Fruit fly (Drosophila melanogaster) whole organism, embryonic: ENCODE results near the gene Npc2g.

Experiments
- B-H2 ChIP-seq: fragments of 200-800 bp; sonication (Bioruptor generic); optimal IDR thresholded peaks from 2 replicates; lab custom pipeline; 2018; ENCODE audit warnings: missing biosample characterization, mild to moderate bottlenecking, missing genetic modification characterization
- BEAF-32 ChIP-seq: fragments of 200-800 bp; sonication (Bioruptor generic); optimal IDR thresholded peaks from 3 replicates; lab custom pipeline; 2017; ENCODE audit warnings: missing biosample characterization, missing genetic modification characterization, mild to moderate bottlenecking, moderate library complexity, missing genetic modification reagents
- CG10209 ChIP-seq: fragments of 200-800 bp; sonication (Bioruptor generic); optimal IDR thresholded peaks from 3 replicates; lab custom pipeline; 2017; ENCODE audit warnings: missing biosample characterization, mild to moderate bottlenecking, missing genetic modification characterization, missing genetic modification reagents
- CG10267 ChIP-seq: fragments of 200-800 bp; sonication (Bioruptor generic); optimal IDR thresholded peaks from 2 replicates; lab custom pipeline; 2018; ENCODE audit warnings: missing biosample characterization, mild to moderate bottlenecking, missing genetic modification characterization, moderate library complexity
- CG10366 ChIP-seq: fragments of 200-800 bp; sonication (Bioruptor generic); IDR thresholded peaks from 2 replicates; pipeline ENCODE4 v1.3.6; 2022; ENCODE audit warnings: missing biosample characterization, missing genetic modification characterization
- CG10462 ChIP-seq: fragments of 200-800 bp; sonication (Bioruptor generic); optimal IDR thresholded peaks from 2 replicates; lab custom pipeline; 2016; ENCODE audit warnings: missing biosample characterization, missing genetic modification characterization
- CG10543 ChIP-seq: fragments of 200-800 bp; sonication (Bioruptor generic); optimal IDR thresholded peaks from 3 replicates; lab custom pipeline; 2017; ENCODE audit warnings: missing biosample characterization, mild to moderate bottlenecking, missing genetic modification characterization, moderate library complexity
- CG10959 ChIP-seq: fragments of 200-800 bp; sonication (Bioruptor generic); IDR thresholded peaks from 2 replicates; pipeline ENCODE4 v1.3.6; 2022; ENCODE audit warnings: missing biosample characterization, missing genetic modification characterization
- CG12155 ChIP-seq: fragments of 200-800 bp; sonication (Bioruptor generic); optimal IDR thresholded peaks from 3 replicates; lab custom pipeline; 2016; ENCODE audit warnings: missing biosample characterization, missing genetic modification characterization
- CG12236 ChIP-seq: fragments of 200-800 bp; sonication (Bioruptor generic); optimal IDR thresholded peaks from 2 replicates; lab custom pipeline; 2016; ENCODE audit warnings: missing biosample characterization, missing genetic modification characterization
- CG12299 ChIP-seq: fragments of 200-800 bp; sonication (Bioruptor generic); optimal IDR thresholded peaks from 2 replicates; lab custom pipeline; 2018; ENCODE audit warnings: missing biosample characterization, mild to moderate bottlenecking, missing genetic modification characterization
- CG12744 ChIP-seq: fragments of 200-800 bp; sonication (Bioruptor generic); optimal IDR thresholded peaks from 2 replicates; lab custom pipeline; 2016; ENCODE audit warnings: missing biosample characterization, missing genetic modification characterization
- CG15601 ChIP-seq: fragments of 200-800 bp; sonication (Bioruptor generic); optimal IDR thresholded peaks from 3 replicates; lab custom pipeline; 2019; ENCODE audit warnings: missing biosample characterization, mild to moderate bottlenecking, missing genetic modification characterization, moderate library complexity
- CG15696 ChIP-seq: fragments of 200-800 bp; sonication (Bioruptor generic); optimal IDR thresholded peaks from 2 replicates; lab custom pipeline; 2019; ENCODE audit warnings: missing biosample characterization, mild to moderate bottlenecking, missing genetic modification characterization, moderate library complexity
- CG16779 ChIP-seq: fragments of 200-800 bp; sonication (Bioruptor generic); IDR thresholded peaks from 2 replicates; pipeline ENCODE4 v1.3.6; 2022; ENCODE audit warnings: missing biosample characterization, missing genetic modification characterization
- CG17186 ChIP-seq: fragments of 200-800 bp; sonication (Bioruptor generic); optimal IDR thresholded peaks from 3 replicates; lab custom pipeline; 2017; ENCODE audit warnings: missing biosample characterization, missing genetic modification reagents, missing genetic modification characterization
- CG42726 ChIP-seq: fragments of 200-800 bp; sonication (Bioruptor generic); IDR thresholded peaks from 2 replicates; pipeline ENCODE4 v1.3.6; 2022; ENCODE audit warnings: missing biosample characterization, missing genetic modification characterization; ENCODE audit not compliant: partially characterized antibody
- CG4328 ChIP-seq: fragments of 200-800 bp; sonication (Bioruptor generic); optimal IDR thresholded peaks from 3 replicates; lab custom pipeline; 2017; ENCODE audit warnings: missing biosample characterization, missing genetic modification reagents, missing genetic modification characterization
- CG6654 ChIP-seq: fragments of 200-800 bp; sonication (Bioruptor generic); optimal IDR thresholded peaks from 2 replicates; lab custom pipeline; 2017; ENCODE audit warnings: missing biosample characterization, mild to moderate bottlenecking, missing genetic modification characterization
- CG7271 ChIP-seq: fragments of 200-800 bp; sonication (Bioruptor generic); optimal IDR thresholded peaks from 2 replicates; lab custom pipeline; 2018; ENCODE audit warnings: missing biosample characterization, mild to moderate bottlenecking, missing genetic modification characterization, moderate library complexity
- CG8924 ChIP-seq: fragments of 200-800 bp; optimal IDR thresholded peaks from 3 replicates; lab custom pipeline; 2019; ENCODE audit warnings: missing biosample characterization, mild to moderate bottlenecking, missing genetic modification characterization, moderate library complexity
- CG9609 ChIP-seq: fragments of 200-800 bp; sonication (Bioruptor generic); optimal IDR thresholded peaks from 3 replicates; lab custom pipeline; 2016; ENCODE audit warnings: missing biosample characterization, missing genetic modification characterization
- CTCF ChIP-seq: fragments of 200-800 bp; sonication (Bioruptor generic); optimal IDR thresholded peaks from 2 replicates; lab custom pipeline; 2017; ENCODE audit warnings: missing biosample characterization, mild to moderate bottlenecking, missing genetic modification characterization, moderate library complexity
- CkIIα-i1 ChIP-seq: fragments of 200-800 bp; sonication (Bioruptor generic); IDR thresholded peaks from 2 replicates; pipeline ENCODE4 v1.3.6; 2022; ENCODE audit warnings: missing biosample characterization, missing genetic modification characterization
- Dbx ChIP-seq: fragments of 200-800 bp; sonication (Bioruptor generic); IDR thresholded peaks from 3 replicates; pipeline ENCODE4 v1.3.6; 2022; ENCODE audit warnings: missing biosample characterization, missing genetic modification characterization
- Eip74EF ChIP-seq, 2 experiments: fragments of 200-800 bp in 1 of 2; fragments of >200 bp in 1 of 2; sonication (Bioruptor generic) in 1 of 2; optimal IDR thresholded peaks; 2 replicates each; lab custom pipeline; 2017 to 2019; ENCODE audit warnings: missing biosample characterization in 2 of 2, missing genetic modification characterization in 2 of 2, mild to moderate bottlenecking in 1 of 2, moderate library complexity in 1 of 2
- PHDP ChIP-seq: fragments of 200-800 bp; sonication (Bioruptor generic); optimal IDR thresholded peaks from 3 replicates; lab custom pipeline; 2018; ENCODE audit warnings: missing biosample characterization, mild to moderate bottlenecking, missing genetic modification characterization, moderate library complexity
- Rx ChIP-seq: fragments of 200-800 bp; sonication (Bioruptor generic); IDR thresholded peaks from 2 replicates; pipeline ENCODE4 v1.3.6; 2022; ENCODE audit warnings: missing biosample characterization, missing genetic modification characterization
- Sox102F ChIP-seq: fragments of 200-800 bp; sonication (Bioruptor generic); optimal IDR thresholded peaks from 2 replicates; lab custom pipeline; 2018; ENCODE audit warnings: missing biosample characterization, mild to moderate bottlenecking, missing genetic modification characterization, moderate library complexity
- Sry-β ChIP-seq: fragments of 200-800 bp; sonication (Bioruptor generic); optimal IDR thresholded peaks from 2 replicates; lab custom pipeline; 2018; ENCODE audit warnings: missing biosample characterization, mild to moderate bottlenecking, missing genetic modification characterization, moderate library complexity
- abd-A ChIP-seq: fragments of 200-800 bp; sonication (Bioruptor generic); optimal IDR thresholded peaks from 3 replicates; lab custom pipeline; 2019; ENCODE audit warnings: missing biosample characterization, mild to moderate bottlenecking, missing genetic modification characterization, moderate library complexity
- ase ChIP-seq: fragments of 200-800 bp; sonication (Bioruptor generic); IDR thresholded peaks from 3 replicates; pipeline ENCODE4 v1.3.6; 2022; ENCODE audit warnings: missing biosample characterization, missing genetic modification characterization
- bowl ChIP-seq: fragments of 200-800 bp; sonication (Bioruptor generic); IDR thresholded peaks from 2 replicates; pipeline ENCODE4 v1.3.6; 2022; ENCODE audit warnings: missing biosample characterization, missing genetic modification characterization
- br ChIP-seq: fragments of >200 bp; optimal IDR thresholded peaks from 2 replicates; lab custom pipeline; 2017
- cad ChIP-seq: fragments of >200 bp; optimal IDR thresholded peaks from 2 replicates; lab custom pipeline; 2017; ENCODE audit warnings: missing biosample characterization, missing genetic modification characterization
- ewg ChIP-seq: fragments of 200-800 bp; sonication (Bioruptor generic); optimal IDR thresholded peaks from 3 replicates; lab custom pipeline; 2017; ENCODE audit warnings: mild to moderate bottlenecking, missing biosample characterization, missing genetic modification reagents, missing genetic modification characterization
- fd102C ChIP-seq: fragments of 200-800 bp; sonication (Bioruptor generic); optimal IDR thresholded peaks from 2 replicates; lab custom pipeline; 2018; ENCODE audit warnings: missing biosample characterization, mild to moderate bottlenecking, missing genetic modification characterization, moderate library complexity
- gsb ChIP-seq: fragments of 200-800 bp; sonication (Bioruptor generic); IDR thresholded peaks from 2 replicates; pipeline ENCODE4 v1.3.6; 2022; ENCODE audit warnings: missing biosample characterization, missing genetic modification characterization
- ham ChIP-seq: fragments of 200-800 bp; sonication (Bioruptor generic); IDR thresholded peaks from 2 replicates; pipeline ENCODE4 v1.3.6; 2022; ENCODE audit warnings: missing biosample characterization, missing genetic modification characterization
- ind ChIP-seq: fragments of 200-800 bp; sonication (Bioruptor generic); optimal IDR thresholded peaks from 3 replicates; lab custom pipeline; 2016; ENCODE audit warnings: missing biosample characterization, missing genetic modification characterization
- jing ChIP-seq: fragments of 200-800 bp; sonication (Bioruptor generic); optimal IDR thresholded peaks from 2 replicates; lab custom pipeline; 2018; ENCODE audit warnings: missing biosample characterization, mild to moderate bottlenecking, missing genetic modification characterization
- nom ChIP-seq: fragments of 200-800 bp; sonication (Bioruptor generic); optimal IDR thresholded peaks from 2 replicates; lab custom pipeline; 2017; ENCODE audit warnings: missing biosample characterization, missing genetic modification characterization, mild to moderate bottlenecking, moderate library complexity, missing genetic modification reagents
- sug ChIP-seq: fragments of 200-800 bp; optimal IDR thresholded peaks from 2 replicates; lab custom pipeline; 2019; ENCODE audit warnings: missing biosample characterization, mild to moderate bottlenecking, missing genetic modification characterization, moderate library complexity
- tap ChIP-seq: fragments of 200-800 bp; optimal IDR thresholded peaks from 3 replicates; lab custom pipeline; 2019; ENCODE audit warnings: missing biosample characterization, mild to moderate bottlenecking, missing genetic modification characterization, moderate library complexity
- tin ChIP-seq: fragments of 200-800 bp; sonication (Bioruptor generic); optimal IDR thresholded peaks from 3 replicates; lab custom pipeline; 2016; ENCODE audit warnings: missing biosample characterization, missing genetic modification characterization
- toy ChIP-seq: fragments of 200-800 bp; sonication (Bioruptor generic); IDR thresholded peaks from 2 replicates; pipeline ENCODE4 v1.3.6; 2022; ENCODE audit warnings: missing biosample characterization, missing genetic modification characterization
- tx ChIP-seq: fragments of 200-800 bp; sonication (Bioruptor generic); optimal IDR thresholded peaks from 2 replicates; lab custom pipeline; 2016; ENCODE audit warnings: missing biosample characterization, missing genetic modification characterization
- unpg ChIP-seq: fragments of 200-800 bp; sonication (Bioruptor generic); optimal IDR thresholded peaks from 3 replicates; lab custom pipeline; 2018; ENCODE audit warnings: missing biosample characterization, mild to moderate bottlenecking, missing genetic modification characterization, moderate library complexity
- wdn ChIP-seq: fragments of 200-800 bp; sonication (Bioruptor generic); IDR thresholded peaks from 2 replicates; pipeline ENCODE4 v1.3.6; 2022; ENCODE audit warnings: missing biosample characterization, missing genetic modification characterization
- wek ChIP-seq: fragments of 200-800 bp; sonication (Bioruptor generic); optimal IDR thresholded peaks from 3 replicates; lab custom pipeline; 2018; ENCODE audit warnings: missing biosample characterization, mild to moderate bottlenecking, missing genetic modification characterization, moderate library complexity
- zfh1 ChIP-seq: fragments of 200-800 bp; sonication (Bioruptor generic); IDR thresholded peaks from 3 replicates; pipeline ENCODE4 v1.3.6; 2022; ENCODE audit warnings: missing biosample characterization, missing genetic modification characterization

Npc2g gene

dm6 chr3R:30766922-30767504 lies 21.9 kb upstream of the Npc2g start (continued):
- no peak for TF ChIP-seq CG8924 (tag; lab: Kevin White, UChicago)
- no peak for TF ChIP-seq CG10267 (tag; lab: Kevin White, UChicago)
- TF ChIP-seq br (lab: Kevin White, UChicago), result no peak
- no peak for TF ChIP-seq CG6654 (GFP tag; lab: Kevin White, UChicago)
- peak; percentile 86 for TF ChIP-seq abd-A (tag; lab: Kevin White, UChicago)
- no peak for TF ChIP-seq CG42726 (GFP tag; lab: Robert Waterston, UW)
- no peak for TF ChIP-seq CkIIα-i1 (GFP tag; lab: Robert Waterston, UW)
- TF ChIP-seq sug (tag; lab: Kevin White, UChicago), result no peak
- TF ChIP-seq CG17186 (GFP tag; lab: Kevin White, UChicago), result peak; percentile 15
- TF ChIP-seq gsb (GFP tag; lab: Robert Waterston, UW), result no peak
- no peak for TF ChIP-seq ind (GFP tag; lab: Kevin White, UChicago)
- no peak for TF ChIP-seq Dbx
- TF ChIP-seq toy, result no peak
- no peak for TF ChIP-seq ase (GFP tag; lab: Robert Waterston, UW)
- TF ChIP-seq ewg (GFP tag; lab: Kevin White, UChicago), result peak; percentile 42
- no peak for TF ChIP-seq B-H2 (GFP tag; lab: Kevin White, UChicago)
- no peak for TF ChIP-seq CG12155 (GFP tag; lab: Kevin White, UChicago)
- no peak for TF ChIP-seq Rx (GFP tag; lab: Robert Waterston, UW)
- no peak for TF ChIP-seq CG10543
- peak; percentile 15 for TF ChIP-seq unpg
- TF ChIP-seq BEAF-32 (GFP tag; lab: Kevin White, UChicago), result no peak
- TF ChIP-seq CG10959 (GFP tag; lab: Robert Waterston, UW), result no peak
- no peak for TF ChIP-seq nom (GFP tag; lab: Kevin White, UChicago)
- no peak for TF ChIP-seq CG12299 (tag; lab: Kevin White, UChicago)
- TF ChIP-seq CG12236 (GFP tag; lab: Kevin White, UChicago), result peak; percentile 33
- no peak for TF ChIP-seq Sox102F (GFP tag; lab: Kevin White, UChicago)
- TF ChIP-seq wdn (GFP tag; lab: Robert Waterston, UW), result no peak
- no peak for TF ChIP-seq tap (tag; lab: Kevin White, UChicago)
- peak; percentile 24 for TF ChIP-seq Sry-β (GFP tag; lab: Kevin White, UChicago)
- TF ChIP-seq CG15601 (tag; lab: Kevin White, UChicago), result peak; percentile 41
- no peak for TF ChIP-seq bowl (GFP tag; lab: Robert Waterston, UW)
- TF ChIP-seq CTCF, result no peak
- TF ChIP-seq tin (GFP tag; lab: Kevin White, UChicago), result no peak
- TF ChIP-seq Eip74EF (GFP tag; optimal IDR thresholded peaks at IDR 0.05; lab: Kevin White, UChicago), result no peak
- TF ChIP-seq jing, result no peak
- no peak for TF ChIP-seq tx (GFP tag; lab: Kevin White, UChicago)
- TF ChIP-seq CG15696, result peak; percentile 71
- no peak for TF ChIP-seq PHDP (tag; lab: Kevin White, UChicago)
- TF ChIP-seq wek, result peak; percentile 79
- TF ChIP-seq cad, result peak; percentile 89
- TF ChIP-seq zfh1 (GFP tag; lab: Robert Waterston, UW), result 0 out of 3 replicates have a peak, but pooled peaks have one; percentile 5
- TF ChIP-seq CG7271, result peak; percentile 34
- peak; percentile 2 for TF ChIP-seq CG9609
- no peak for TF ChIP-seq CG10462 (GFP tag; lab: Kevin White, UChicago)
- TF ChIP-seq ham (GFP tag; lab: Robert Waterston, UW), result no peak
- TF ChIP-seq fd102C (GFP tag; lab: Kevin White, UChicago), result peak; percentile 83
- TF ChIP-seq CG10209 (GFP tag; lab: Kevin White, UChicago), result peak; percentile 25
- TF ChIP-seq CG16779 (GFP tag; lab: Robert Waterston, UW), result no peak
- no peak for TF ChIP-seq CG10366 (GFP tag; lab: Robert Waterston, UW)
- TF ChIP-seq CG4328 (GFP tag; lab: Kevin White, UChicago), result no peak
- TF ChIP-seq CG12744, result no peak
